Fruit fly (Drosophila melanogaster): ENCODE results near the gene Cdk5alpha.
A peak's percentile ranks its signal among the peaks of the same experiment; 100 is the strongest.

DNA sequence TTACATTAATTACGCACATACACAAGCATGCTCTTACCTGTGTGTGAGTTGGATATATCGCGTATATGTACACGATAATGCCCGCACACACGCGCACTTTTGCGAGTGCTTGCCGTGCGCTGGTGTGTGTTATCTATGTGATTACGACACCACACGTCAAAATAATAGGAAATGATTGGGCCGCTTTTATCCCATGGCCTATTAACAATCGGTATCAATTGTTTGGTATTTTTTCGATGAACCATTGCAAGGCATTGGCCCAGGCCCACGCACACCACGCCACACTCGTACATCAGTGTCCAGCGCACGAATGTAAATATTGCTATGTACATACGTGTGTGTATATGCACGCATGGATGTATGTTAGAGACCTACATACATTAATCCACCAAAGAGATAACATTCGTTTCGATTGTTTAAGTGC lies 24.1 kb upstream of the Cdk5alpha start:
- TF ChIP-seq Clk (GFP tag; optimal IDR thresholded peaks at IDR 0.05) = peak; percentile 59
- peak; percentile 55 for TF ChIP-seq CG7101 (tag; optimal IDR thresholded peaks at IDR 0.05)
- TF ChIP-seq CG7045 (GFP tag; optimal IDR thresholded peaks at IDR 0.05) = peak; percentile 62
- no peak for TF ChIP-seq Hr96 (GFP tag; optimal IDR thresholded peaks at IDR 0.05)
- TF ChIP-seq CG5204 (GFP tag; optimal IDR thresholded peaks at IDR 0.05) = no peak
- peak; percentile 73 for TF ChIP-seq tj (GFP tag; optimal IDR thresholded peaks at IDR 0.05)
- TF ChIP-seq pad (GFP tag; optimal IDR thresholded peaks at IDR 0.05) = peak; percentile 44
- TF ChIP-seq CG33017 (tag; optimal IDR thresholded peaks at IDR 0.05) = peak; percentile 56
- TF ChIP-seq Mnt (GFP tag; optimal IDR thresholded peaks at IDR 0.05) = peak; percentile 85
